Fruit fly (Drosophila melanogaster) whole organism, embryonic: Measurements from ENCODE around the gene CG5762.

Experiments used
- Aef1 ChIP-seq: fragments of 200-800 bp; sonication (Bioruptor generic); IDR thresholded peaks from 3 replicates; pipeline ENCODE4 v1.3.6; 2022; ENCODE audit warnings: missing biosample characterization, missing genetic modification characterization
- Antp ChIP-seq: fragments of 200-800 bp; sonication (Bioruptor generic); optimal IDR thresholded peaks from 3 replicates; lab custom pipeline; 2016; ENCODE audit warnings: missing biosample characterization, missing genetic modification characterization
- Atf3 ChIP-seq: fragments of 200-800 bp; sonication (Bioruptor generic); optimal IDR thresholded peaks from 3 replicates; lab custom pipeline; 2016; ENCODE audit warnings: missing biosample characterization, missing genetic modification characterization
- Awh ChIP-seq: fragments of 200-800 bp; sonication (Bioruptor generic); IDR thresholded peaks from 2 replicates; pipeline ENCODE4, ENCODE4 v1.3.6; 2022; ENCODE audit warnings: missing biosample characterization, missing genetic modification characterization
- CG12391 ChIP-seq: fragments of 200-800 bp; sonication (Bioruptor generic); optimal IDR thresholded peaks from 3 replicates; lab custom pipeline; 2018; ENCODE audit warnings: missing biosample characterization, mild to moderate bottlenecking, missing genetic modification characterization, moderate library complexity
- CG13123 ChIP-seq: fragments of 200-800 bp; sonication (Bioruptor generic); optimal IDR thresholded peaks from 2 replicates; lab custom pipeline; 2016; ENCODE audit warnings: missing biosample characterization, missing genetic modification characterization
- CG14014 ChIP-seq: fragments of 200-800 bp; sonication (Bioruptor generic); IDR thresholded peaks from 2 replicates; pipeline ENCODE4 v1.3.6; 2022; ENCODE audit warnings: missing biosample characterization, missing genetic modification characterization
- CG14965 ChIP-seq: fragments of 200-800 bp; sonication (Bioruptor generic); optimal IDR thresholded peaks from 2 replicates; lab custom pipeline; 2016; ENCODE audit warnings: missing biosample characterization, missing genetic modification characterization, borderline replicate concordance
- CG15696 ChIP-seq: fragments of 200-800 bp; sonication (Bioruptor generic); optimal IDR thresholded peaks from 2 replicates; lab custom pipeline; 2019; ENCODE audit warnings: missing biosample characterization, mild to moderate bottlenecking, missing genetic modification characterization, moderate library complexity
- CG17359 ChIP-seq: fragments of 200-800 bp; sonication (Bioruptor generic); optimal IDR thresholded peaks from 3 replicates; lab custom pipeline; 2018; ENCODE audit warnings: missing biosample characterization, mild to moderate bottlenecking, missing genetic modification characterization, moderate library complexity
- CG2889 ChIP-seq: fragments of 200-800 bp; sonication (Bioruptor generic); IDR thresholded peaks from 3 replicates; pipeline ENCODE4 v1.3.6; 2022; ENCODE audit warnings: missing biosample characterization, missing genetic modification characterization
- CG4730 ChIP-seq: fragments of 200-800 bp; sonication (Bioruptor generic); IDR thresholded peaks from 2 replicates; pipeline ENCODE4 v1.3.6; 2022; ENCODE audit warnings: missing biosample characterization, missing genetic modification characterization
- CG4854 ChIP-seq: fragments of 200-800 bp; sonication (Bioruptor generic); optimal IDR thresholded peaks from 2 replicates; lab custom pipeline; 2016; ENCODE audit warnings: missing biosample characterization, missing genetic modification characterization, inconsistent platforms
- CG6813 ChIP-seq: fragments of 200-800 bp; sonication (Bioruptor generic); optimal IDR thresholded peaks from 2 replicates; lab custom pipeline; 2017; ENCODE audit warnings: missing biosample characterization, missing genetic modification characterization, mild to moderate bottlenecking, moderate library complexity, missing genetic modification reagents
- CG7928 ChIP-seq: fragments of 200-800 bp; sonication (Bioruptor generic); optimal IDR thresholded peaks from 2 replicates; lab custom pipeline; 2017; ENCODE audit warnings: missing biosample characterization, mild to moderate bottlenecking, missing genetic modification characterization
- CG7963 ChIP-seq: fragments of 200-800 bp; sonication (Bioruptor generic); IDR thresholded peaks from 3 replicates; pipeline ENCODE4 v1.3.6; 2022; ENCODE audit warnings: missing biosample characterization, missing genetic modification characterization; ENCODE audit not compliant: partially characterized antibody
- CG8944 ChIP-seq: fragments of 200-800 bp; sonication (Bioruptor generic); optimal IDR thresholded peaks from 3 replicates; lab custom pipeline; 2016; ENCODE audit warnings: missing biosample characterization, missing genetic modification characterization
- CG9215 ChIP-seq: fragments of 200-800 bp; sonication (Bioruptor generic); IDR thresholded peaks from 2 replicates; pipeline ENCODE4 v1.3.6; 2022; ENCODE audit warnings: missing biosample characterization, missing genetic modification characterization
- CG9609 ChIP-seq: fragments of 200-800 bp; sonication (Bioruptor generic); optimal IDR thresholded peaks from 3 replicates; lab custom pipeline; 2016; ENCODE audit warnings: missing biosample characterization, missing genetic modification characterization
- Camta ChIP-seq: fragments of 200-800 bp; sonication (Bioruptor generic); optimal IDR thresholded peaks from 2 replicates; lab custom pipeline; 2016; ENCODE audit warnings: missing biosample characterization, missing genetic modification characterization
- MTF-1 ChIP-seq: fragments of 200-800 bp; sonication (Bioruptor generic); optimal IDR thresholded peaks from 2 replicates; lab custom pipeline; 2018; ENCODE audit warnings: missing biosample characterization, mild to moderate bottlenecking, missing genetic modification characterization, borderline replicate concordance
- Med ChIP-seq: fragments of 200-800 bp; sonication (Bioruptor generic); peaks from one replicate; lab custom pipeline; 2016; ENCODE audit warnings: missing biosample characterization, missing genetic modification characterization, mild to moderate bottlenecking, inconsistent platforms, moderate library complexity
- Mes4 ChIP-seq: fragments of 200-800 bp; sonication (Bioruptor generic); optimal IDR thresholded peaks from 2 replicates; lab custom pipeline; 2016; ENCODE audit warnings: missing biosample characterization, missing genetic modification characterization
- Mrtf ChIP-seq: fragments of 200-800 bp; sonication (Bioruptor generic); IDR thresholded peaks from 3 replicates; pipeline ENCODE4 v1.3.6; 2022; ENCODE audit warnings: missing biosample characterization, missing genetic modification characterization
- amos ChIP-seq: fragments of 200-800 bp; sonication (Bioruptor generic); IDR thresholded peaks from 2 replicates; pipeline ENCODE4 v1.3.6; 2022; ENCODE audit warnings: missing biosample characterization, missing genetic modification characterization; ENCODE audit not compliant: partially characterized antibody
- en ChIP-seq: fragments of 200-800 bp; sonication (Bioruptor generic); optimal IDR thresholded peaks from 2 replicates; lab custom pipeline; 2016; ENCODE audit warnings: missing biosample characterization, missing genetic modification characterization
- eve ChIP-seq, 2 experiments: fragments of >200 bp; optimal IDR thresholded peaks; 2 replicates each; lab custom pipeline; 2017; ENCODE audit warnings: missing biosample characterization in 2 of 2, missing genetic modification characterization in 2 of 2
- fd64A ChIP-seq: fragments of 200-800 bp; sonication (Bioruptor generic); optimal IDR thresholded peaks from 3 replicates; lab custom pipeline; 2018; ENCODE audit warnings: missing biosample characterization, mild to moderate bottlenecking, missing genetic modification characterization
- hkb ChIP-seq, 2 experiments: fragments of 200-800 bp in 1 of 2; fragments of >200 bp in 1 of 2; sonication (Bioruptor generic) in 1 of 2; IDR thresholded peaks in 1 of 2; optimal IDR thresholded peaks in 1 of 2; 2 replicates each; pipeline versions ENCODE4 v1.3.6 to Lab custom; 2017 to 2022; ENCODE audit warnings: missing biosample characterization in 1 of 2, missing genetic modification characterization in 1 of 2
- hth ChIP-seq: fragments of >200 bp; optimal IDR thresholded peaks from 2 replicates; lab custom pipeline; 2017; ENCODE audit warnings: inconsistent platforms
- inv ChIP-seq: fragments of 200-800 bp; sonication (Bioruptor generic); IDR thresholded peaks from 2 replicates; pipeline ENCODE4 v1.3.6; 2022; ENCODE audit warnings: missing biosample characterization, missing genetic modification characterization; ENCODE audit not compliant: partially characterized antibody
- kah ChIP-seq: fragments of 200-800 bp; sonication (Bioruptor generic); optimal IDR thresholded peaks from 2 replicates; lab custom pipeline; 2018; ENCODE audit warnings: missing biosample characterization, mild to moderate bottlenecking, missing genetic modification characterization
- kay ChIP-seq: fragments of 200-800 bp; sonication (Bioruptor generic); optimal IDR thresholded peaks from 2 replicates; lab custom pipeline; 2016; ENCODE audit warnings: missing biosample characterization, missing genetic modification characterization
- lov ChIP-seq, 2 experiments: fragments of 200-800 bp in 1 of 2; fragments of >200 bp in 1 of 2; sonication (Bioruptor generic) in 1 of 2; IDR thresholded peaks in 1 of 2; optimal IDR thresholded peaks in 1 of 2; 2 replicates in 1 of 2; 3 replicates in 1 of 2; pipeline versions ENCODE4 v1.3.6 to Lab custom; 2017 to 2022; ENCODE audit warnings: missing biosample characterization in 1 of 2, missing genetic modification characterization in 1 of 2
- nau ChIP-seq: fragments of 200-800 bp; sonication (Bioruptor generic); optimal IDR thresholded peaks from 3 replicates; lab custom pipeline; 2017; ENCODE audit warnings: missing biosample characterization, mild to moderate bottlenecking, missing genetic modification characterization, missing genetic modification reagents
- pho ChIP-seq: fragments of 200-800 bp; sonication (Bioruptor generic); optimal IDR thresholded peaks from 2 replicates; lab custom pipeline; 2016; ENCODE audit warnings: missing biosample characterization, missing genetic modification characterization
- pros ChIP-seq: fragments of 200-800 bp; sonication (Bioruptor generic); optimal IDR thresholded peaks from 3 replicates; lab custom pipeline; 2019; ENCODE audit warnings: missing biosample characterization, mild to moderate bottlenecking, missing genetic modification characterization, moderate library complexity
- pzg ChIP-seq: fragments of 200-800 bp; sonication (Bioruptor generic); optimal IDR thresholded peaks from 3 replicates; lab custom pipeline; 2018; ENCODE audit warnings: missing biosample characterization, mild to moderate bottlenecking, missing genetic modification characterization, moderate library complexity
- sens ChIP-seq: fragments of 200-800 bp; sonication (Bioruptor generic); peaks from one replicate; lab custom pipeline; 2016; ENCODE audit warnings: missing biosample characterization, missing genetic modification characterization
- tll ChIP-seq, 2 experiments: fragments of 200-800 bp in 1 of 2; fragments of >200 bp in 1 of 2; sonication (Bioruptor generic) in 1 of 2; optimal IDR thresholded peaks; 2 replicates each; lab custom pipeline; 2017 to 2019; ENCODE audit warnings: missing biosample characterization in 2 of 2, missing genetic modification characterization in 2 of 2, mild to moderate bottlenecking in 1 of 2, moderate library complexity in 1 of 2
- trh ChIP-seq: fragments of 200-800 bp; sonication (Bioruptor generic); optimal IDR thresholded peaks from 2 replicates; lab custom pipeline; 2016; ENCODE audit warnings: missing biosample characterization, missing genetic modification characterization
- usp ChIP-seq: fragments of >200 bp; optimal IDR thresholded peaks from 2 replicates; lab custom pipeline; 2017; ENCODE audit warnings: missing biosample characterization, missing genetic modification characterization
- vfl ChIP-seq: fragments of 200-800 bp; sonication (Bioruptor generic); optimal IDR thresholded peaks from 2 replicates; lab custom pipeline; 2016; ENCODE audit warnings: missing biosample characterization, missing genetic modification characterization
- vnd ChIP-seq: fragments of 200-800 bp; sonication (Bioruptor generic); IDR thresholded peaks from 3 replicates; pipeline ENCODE4 v1.3.6; 2022; ENCODE audit warnings: missing biosample characterization, missing genetic modification characterization; ENCODE audit not compliant: partially characterized antibody
- vvl ChIP-seq: fragments of 200-800 bp; sonication (Bioruptor generic); IDR thresholded peaks from 2 replicates; pipeline ENCODE4 v1.3.6; 2022; ENCODE audit warnings: missing biosample characterization, missing genetic modification characterization
- zen ChIP-seq: fragments of 200-800 bp; sonication (Bioruptor generic); optimal IDR thresholded peaks from 3 replicates; lab custom pipeline; 2018; ENCODE audit warnings: missing biosample characterization, mild to moderate bottlenecking, missing genetic modification characterization, moderate library complexity
- zfh1 ChIP-seq: fragments of 200-800 bp; sonication (Bioruptor generic); IDR thresholded peaks from 3 replicates; pipeline ENCODE4 v1.3.6; 2022; ENCODE audit warnings: missing biosample characterization, missing genetic modification characterization

Gene CG5762

DNA sequence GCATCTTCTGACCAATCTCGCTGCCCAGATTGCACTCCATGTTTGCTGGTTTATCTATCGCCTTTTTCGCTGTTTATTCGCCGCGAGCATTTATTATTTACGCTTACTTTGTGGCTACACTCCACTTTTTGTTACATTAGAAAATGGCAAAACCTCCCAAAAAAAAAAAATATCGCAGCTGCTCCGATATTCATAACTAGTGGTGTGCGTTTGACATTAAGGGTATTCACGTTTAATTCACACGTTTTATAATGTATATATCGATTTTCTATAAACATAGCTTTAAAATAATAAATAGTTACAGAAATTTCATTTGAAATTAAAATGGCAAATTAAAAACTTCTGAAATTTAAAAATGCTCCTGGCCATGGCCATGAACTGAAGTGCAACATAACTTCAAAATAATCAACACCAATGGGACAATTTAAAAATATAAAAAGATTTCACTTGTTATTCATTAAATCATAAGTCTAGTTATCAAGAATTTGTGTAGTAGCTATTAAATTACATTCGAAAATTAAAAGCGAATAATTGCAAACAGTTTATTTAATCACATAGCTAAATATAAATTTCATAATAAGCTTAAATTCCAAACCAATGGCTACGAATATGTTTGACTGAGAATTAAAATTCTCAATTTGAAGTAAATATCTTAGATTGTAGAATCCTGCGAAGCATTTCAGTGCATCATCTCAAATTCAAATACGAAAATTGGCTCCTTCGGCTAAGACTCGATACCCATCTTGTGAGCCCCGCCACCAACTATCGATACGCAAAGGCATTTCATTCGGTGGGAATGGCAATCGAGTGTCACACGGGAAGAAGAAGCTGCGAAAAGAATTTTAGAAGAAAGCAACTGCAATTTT is 43.0 kb downstream of the CG5762 start, which contains the start of the genes Nab2 and BRWD3 (continued):
- TF ChIP-seq CG7928 (GFP tag; lab: Kevin White, UChicago), result no peak
- no peak for TF ChIP-seq lov (optimal IDR thresholded peaks at IDR 0.05; lab: Kevin White, UChicago)
- 0 out of 3 replicates have a peak, but pooled peaks have one; percentile 17 for TF ChIP-seq lov (GFP tag; IDR thresholded peaks at IDR 0.05; lab: Robert Waterston, UW)
- no peak for TF ChIP-seq nau
- no peak for TF ChIP-seq hth (lab: Kevin White, UChicago)
- no peak for TF ChIP-seq kay (GFP tag; lab: Kevin White, UChicago)
- peak; percentile 84 for TF ChIP-seq sens (GFP tag; lab: Kevin White, UChicago)
- no peak for TF ChIP-seq MTF-1 (GFP tag; lab: Kevin White, UChicago)
- TF ChIP-seq CG9215 (GFP tag; lab: Robert Waterston, UW), result no peak; the same call in 1 of the 2 replicates
- TF ChIP-seq Antp (GFP tag; lab: Kevin White, UChicago), result no peak
- TF ChIP-seq Mes4 (GFP tag; lab: Kevin White, UChicago), result no peak
- no peak for TF ChIP-seq Atf3 (GFP tag; lab: Kevin White, UChicago)
- no peak for TF ChIP-seq CG13123 (GFP tag; lab: Kevin White, UChicago)
- TF ChIP-seq zfh1 (GFP tag; lab: Robert Waterston, UW), result 0 out of 3 replicates have a peak, but pooled peaks have one; percentile 37
- no peak for TF ChIP-seq Mrtf (GFP tag; lab: Robert Waterston, UW)
- peak; percentile 1 for TF ChIP-seq pho (GFP tag; lab: Kevin White, UChicago)
- no peak for TF ChIP-seq CG4730 (GFP tag; lab: Robert Waterston, UW)
- TF ChIP-seq vnd (GFP tag; lab: Robert Waterston, UW), result peak; percentile 57
- no peak for TF ChIP-seq CG2889 (GFP tag; lab: Robert Waterston, UW)
- TF ChIP-seq CG12391 (tag; lab: Kevin White, UChicago), result peak; percentile 62
- peak; percentile 69; the same call in 2 of the 3 replicates for TF ChIP-seq CG7963 (GFP tag; lab: Robert Waterston, UW)
- TF ChIP-seq CG4854 (GFP tag; lab: Kevin White, UChicago), result no peak
- no peak for TF ChIP-seq CG17359 (tag; lab: Kevin White, UChicago)
- peak; percentile 56 for TF ChIP-seq inv (GFP tag; lab: Robert Waterston, UW)
- peak; percentile 24; the same call in 1 of the 3 replicates for TF ChIP-seq Aef1 (GFP tag; lab: Robert Waterston, UW)
- peak; percentile 36 for TF ChIP-seq trh (GFP tag; lab: Kevin White, UChicago)
- TF ChIP-seq usp (GFP tag; lab: Kevin White, UChicago), result no peak
- TF ChIP-seq pros, result no peak
- TF ChIP-seq CG9609 (GFP tag; lab: Kevin White, UChicago), result no peak
- TF ChIP-seq pzg, result peak; percentile 62
- TF ChIP-seq CG15696 (tag; lab: Kevin White, UChicago), result peak; percentile 28
- TF ChIP-seq vvl, result peak; percentile 66
- no peak for TF ChIP-seq CG8944 (GFP tag; lab: Kevin White, UChicago)
- peak; percentile 51; the same call in 1 of the 2 replicates for TF ChIP-seq CG14014 (GFP tag; lab: Robert Waterston, UW)
- TF ChIP-seq CG6813 (GFP tag; lab: Kevin White, UChicago), result no peak
- TF ChIP-seq Camta, result no peak
- TF ChIP-seq zen (tag; lab: Kevin White, UChicago), result peak; percentile 28
- TF ChIP-seq CG14965, result no peak
- no peak for TF ChIP-seq hkb (optimal IDR thresholded peaks at IDR 0.05; lab: Kevin White, UChicago)
- 0 out of 2 replicates have a peak, but pooled peaks have one; percentile 37 for TF ChIP-seq hkb (GFP tag; IDR thresholded peaks at IDR 0.05; lab: Robert Waterston, UW)
- TF ChIP-seq vfl (GFP tag; lab: Kevin White, UChicago), result no peak
- no peak for TF ChIP-seq kah
- no peak for TF ChIP-seq en (GFP tag; lab: Kevin White, UChicago)
- no peak for TF ChIP-seq fd64A
- TF ChIP-seq tll (GFP tag; optimal IDR thresholded peaks at IDR 0.05; lab: Kevin White, UChicago), result no peak
- no peak for TF ChIP-seq Awh
- TF ChIP-seq eve (GFP tag; optimal IDR thresholded peaks at IDR 0.05; lab: Kevin White, UChicago), result no peak
- TF ChIP-seq amos (GFP tag; lab: Robert Waterston, UW), result peak; percentile 83
- TF ChIP-seq Med, result peak; percentile 69
